Fruit fly (Drosophila melanogaster) S2 (cell line): ENCODE data around the gene CG3984.

Experiments used
- CG8478 ChIP-seq: fragments of >200 bp; optimal IDR thresholded peaks from 2 replicates; lab custom pipeline; 2018
- CTCF ChIP-seq, 2 experiments: fragments of >200 bp; optimal IDR thresholded peaks; 2 replicates each; lab custom pipeline; 2018

DNA sequence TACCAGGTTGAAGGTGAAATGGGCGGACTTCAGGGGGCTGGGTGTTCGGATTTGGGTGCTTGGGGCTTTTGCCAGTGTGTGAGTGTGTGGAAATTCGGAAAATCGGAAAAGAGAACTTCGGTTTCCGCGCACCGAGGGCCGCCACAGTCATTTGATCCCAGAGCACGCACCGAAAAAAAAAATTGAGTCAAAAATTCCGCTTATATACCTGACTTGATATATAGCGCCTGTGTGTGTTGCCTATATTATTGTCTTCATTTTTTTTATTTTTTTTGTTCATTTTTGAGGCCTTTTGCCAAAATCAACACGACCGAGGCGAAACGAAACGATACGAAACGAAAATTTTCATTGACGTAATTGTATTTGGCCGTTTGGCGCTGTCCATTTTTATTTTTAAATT is 40.3 kb downstream of the CG3984 start:
- TF ChIP-seq CG8478 (lab: Kevin White, UChicago): no peak
- no peak for TF ChIP-seq CTCF (optimal IDR thresholded peaks at IDR 0.05; lab: Kevin White, UChicago)
